Worm (Caenorhabditis elegans): ENCODE results near the gene Y53G8AR.5.

ce11 chrIII:3310876-3311597 lies 13.8 kb downstream of the Y53G8AR.5 start, which contains the start of gene ral-1:
- TF ChIP-seq cog-1 (tag; optimal IDR thresholded peaks at IDR 0.05) (no peak), klf-2 (GFP tag; conservative IDR thresholded peaks at IDR 0.05) (no peak), med-1 (GFP tag; optimal IDR thresholded peaks at IDR 0.05; ENCODE audit: insufficient read depth) (no peak)

Data from whole organism, midembryonic.